Fruit fly (Drosophila melanogaster) Kc167 (cell line): Measurements from ENCODE around the gene CG11398.

Source experiments
- Myc ChIP-seq: fragments of >200 bp; optimal IDR thresholded peaks from 2 replicates; lab custom pipeline; 2017; ENCODE audit warnings: missing external identifiers
- Sin3A ChIP-seq: fragments of >200 bp; optimal IDR thresholded peaks from 2 replicates; lab custom pipeline; 2018; ENCODE audit warnings: missing external identifiers
- h ChIP-seq: fragments of >200 bp; optimal IDR thresholded peaks from 3 replicates; lab custom pipeline; 2018; ENCODE audit warnings: missing external identifiers
- insv ChIP-seq: fragments of >200 bp; optimal IDR thresholded peaks from 3 replicates; lab custom pipeline; 2018; ENCODE audit warnings: missing external identifiers
- psq ChIP-seq: fragments of >200 bp; optimal IDR thresholded peaks from 2 replicates; lab custom pipeline; 2017; ENCODE audit warnings: missing external identifiers
- ttk ChIP-seq: sonication (Bioruptor generic); optimal IDR thresholded peaks from 2 replicates; lab custom pipeline; 2017; ENCODE audit warnings: missing external identifiers

Gene CG11398

DNA sequence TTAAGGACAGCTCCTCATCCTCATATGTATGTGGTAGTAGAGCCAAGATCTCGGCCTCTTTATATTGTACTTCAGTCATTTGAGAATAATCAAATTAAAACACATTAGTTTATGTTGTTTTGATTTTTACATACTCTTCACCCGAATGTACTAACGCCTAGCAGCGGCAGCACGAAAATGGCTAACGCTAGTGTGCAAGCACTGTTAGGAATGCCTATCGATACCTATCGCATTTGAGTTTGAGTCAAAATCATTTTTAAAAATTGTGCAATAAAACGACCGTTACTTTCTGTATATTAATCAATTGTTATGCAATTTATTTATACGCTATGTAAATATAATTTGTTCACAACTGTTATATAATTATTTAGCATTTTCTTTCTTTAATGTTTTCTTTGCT is at the start of gene CG11398:
Gene CG11398, minus strand, starts transcription at position 157 of the 400 bp plus-strand sequence.
- TF ChIP-seq h (lab: Kevin White, UChicago) (no peak), ttk (lab: Kevin White, UChicago) (no peak), Sin3A (lab: Kevin White, UChicago) (no peak), insv (lab: Kevin White, UChicago) (no peak), psq (no peak), Myc (lab: Kevin White, UChicago) (no peak)

dm6 chrX:1264547-1264946 is 49.6 kb upstream of the CG11398 start:
- TF ChIP-seq insv (lab: Kevin White, UChicago) = no peak
- no peak for TF ChIP-seq ttk (lab: Kevin White, UChicago)
- no peak for TF ChIP-seq h (lab: Kevin White, UChicago)
- no peak for TF ChIP-seq psq
- no peak for TF ChIP-seq Sin3A (lab: Kevin White, UChicago)
- no peak for TF ChIP-seq Myc (lab: Kevin White, UChicago)

DNA sequence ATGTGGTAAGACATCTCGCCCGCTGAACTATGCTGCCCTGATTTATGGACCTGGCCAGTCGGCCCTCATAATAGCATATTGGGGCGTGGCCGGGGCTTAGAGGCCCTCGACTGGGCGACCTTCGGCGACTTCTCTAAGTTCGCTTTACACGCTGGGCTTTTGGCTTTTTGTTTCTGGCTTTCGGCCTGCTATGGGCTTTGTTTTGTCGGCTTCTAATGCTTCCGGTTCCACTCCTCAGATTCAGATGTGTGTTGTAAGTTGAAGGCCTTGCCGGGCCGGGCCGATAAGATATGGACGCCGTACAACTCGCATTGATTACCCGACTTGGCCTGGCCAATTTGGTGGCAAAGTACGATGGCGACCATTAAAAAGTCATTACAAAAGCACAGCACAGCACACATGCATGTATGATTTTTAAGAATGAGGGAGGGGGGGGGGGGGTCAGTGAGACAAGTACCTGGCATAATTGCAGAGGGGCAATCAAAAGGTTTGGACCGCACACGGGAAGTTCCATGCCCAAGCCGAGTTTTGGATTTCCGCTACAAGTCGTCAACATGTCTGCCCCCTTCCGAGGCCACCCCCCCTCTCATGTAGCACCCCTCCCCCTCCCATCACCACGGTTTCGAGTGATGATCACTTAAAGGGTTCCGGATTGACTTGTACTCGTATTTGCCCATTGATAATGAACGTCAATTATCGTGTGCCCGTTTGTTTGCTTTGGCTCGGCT is 47.7 kb upstream of the CG11398 start:
- no peak for TF ChIP-seq Sin3A (lab: Kevin White, UChicago)
- no peak for TF ChIP-seq insv (lab: Kevin White, UChicago)
- no peak for TF ChIP-seq Myc (lab: Kevin White, UChicago)
- TF ChIP-seq h (lab: Kevin White, UChicago) = no peak
- TF ChIP-seq ttk (lab: Kevin White, UChicago) = no peak
- TF ChIP-seq psq = no peak

dm6 chrX:1260327-1260726 is 45.4 kb upstream of the CG11398 start:
- no peak for TF ChIP-seq Sin3A (lab: Kevin White, UChicago)
- no peak for TF ChIP-seq h (lab: Kevin White, UChicago)
- TF ChIP-seq ttk (lab: Kevin White, UChicago) = no peak
- TF ChIP-seq psq = no peak
- no peak for TF ChIP-seq Myc (lab: Kevin White, UChicago)
- TF ChIP-seq insv (lab: Kevin White, UChicago) = no peak

dm6 chrX:1256742-1257441 is 41.9 kb upstream of the CG11398 start:
- TF ChIP-seq psq = no peak
- TF ChIP-seq ttk (lab: Kevin White, UChicago) = no peak
- TF ChIP-seq Sin3A (lab: Kevin White, UChicago) = no peak
- TF ChIP-seq insv (lab: Kevin White, UChicago) = no peak
- TF ChIP-seq h (lab: Kevin White, UChicago) = no peak
- no peak for TF ChIP-seq Myc (lab: Kevin White, UChicago)

DNA sequence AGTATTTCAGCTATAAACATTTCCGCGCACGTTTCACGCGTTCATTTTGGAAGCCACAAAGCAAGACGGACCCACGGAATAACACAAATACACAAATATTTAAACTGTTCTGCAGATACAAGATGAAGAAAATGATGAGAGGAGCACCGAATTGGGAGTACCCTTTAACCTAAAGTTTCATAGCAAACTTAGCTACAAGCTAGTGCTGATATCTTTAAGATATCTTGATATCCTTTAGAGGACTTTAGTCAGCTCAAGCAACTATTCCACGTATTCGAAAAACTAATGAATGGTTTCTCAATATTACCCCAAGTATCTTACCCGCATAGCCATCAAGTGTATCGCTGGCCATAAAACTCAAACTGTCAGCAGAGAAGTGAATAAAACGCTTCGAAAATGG is 41.2 kb upstream of the CG11398 start:
- TF ChIP-seq h (lab: Kevin White, UChicago) (no peak), insv (lab: Kevin White, UChicago) (no peak), Myc (lab: Kevin White, UChicago) (no peak), Sin3A (lab: Kevin White, UChicago) (no peak), psq (no peak)

DNA sequence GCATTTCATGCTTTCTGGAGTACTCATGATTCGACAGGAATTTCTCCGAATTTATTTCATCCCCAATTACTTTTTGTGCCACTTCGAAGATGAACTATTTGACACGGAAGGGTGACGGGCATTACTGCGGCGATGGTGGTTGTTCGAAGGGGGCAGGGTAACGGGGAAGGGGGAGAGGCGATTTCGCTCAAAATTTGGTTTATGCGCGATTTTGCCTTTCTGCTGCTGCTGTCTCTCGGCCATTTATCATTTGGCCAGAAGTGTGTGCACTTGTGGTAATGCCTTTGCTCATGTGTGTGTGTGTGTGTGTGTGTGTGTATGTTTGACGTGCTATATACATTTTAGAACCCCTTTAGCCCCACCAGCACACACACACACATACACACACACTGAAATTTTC is 38.0 kb upstream of the CG11398 start:
- TF ChIP-seq Sin3A (lab: Kevin White, UChicago) (no peak), Myc (lab: Kevin White, UChicago) (no peak), psq (no peak), insv (lab: Kevin White, UChicago) (no peak), h (lab: Kevin White, UChicago) (no peak), ttk (lab: Kevin White, UChicago) (no peak)

dm6 chrX:1250104-1250503 is 35.1 kb upstream of the CG11398 start:
- no peak for TF ChIP-seq Myc (lab: Kevin White, UChicago)
- no peak for TF ChIP-seq psq

- TF ChIP-seq Myc (lab: Kevin White, UChicago) (no peak), insv (lab: Kevin White, UChicago) (no peak)
Measured at dm6 chrX:1249612-1250011, 34.7 kb upstream of the CG11398 start.

DNA sequence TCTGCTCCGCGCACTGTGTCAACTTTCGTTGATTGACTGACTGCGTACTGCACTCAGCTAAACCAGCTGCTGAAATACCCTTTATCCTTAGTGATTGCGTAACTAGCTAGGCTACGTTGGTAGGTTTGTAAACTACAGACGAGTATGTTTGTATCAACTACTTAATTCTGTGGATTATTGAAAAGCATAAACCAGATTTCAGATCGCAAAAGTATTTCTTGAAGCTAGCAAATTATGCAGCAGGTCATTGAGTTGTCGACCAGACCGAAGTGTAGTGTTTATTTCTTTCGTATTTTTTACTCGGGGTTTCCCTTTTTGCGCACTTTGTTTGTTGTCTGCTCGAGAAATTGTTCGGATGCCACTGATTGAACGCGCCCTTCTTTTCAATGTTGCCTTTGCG is 33.8 kb upstream of the CG11398 start:
- TF ChIP-seq ttk (lab: Kevin White, UChicago) = no peak
- no peak for TF ChIP-seq psq
- no peak for TF ChIP-seq Myc (lab: Kevin White, UChicago)
- TF ChIP-seq insv (lab: Kevin White, UChicago) = no peak
- TF ChIP-seq Sin3A (lab: Kevin White, UChicago) = no peak
- no peak for TF ChIP-seq h (lab: Kevin White, UChicago)

DNA sequence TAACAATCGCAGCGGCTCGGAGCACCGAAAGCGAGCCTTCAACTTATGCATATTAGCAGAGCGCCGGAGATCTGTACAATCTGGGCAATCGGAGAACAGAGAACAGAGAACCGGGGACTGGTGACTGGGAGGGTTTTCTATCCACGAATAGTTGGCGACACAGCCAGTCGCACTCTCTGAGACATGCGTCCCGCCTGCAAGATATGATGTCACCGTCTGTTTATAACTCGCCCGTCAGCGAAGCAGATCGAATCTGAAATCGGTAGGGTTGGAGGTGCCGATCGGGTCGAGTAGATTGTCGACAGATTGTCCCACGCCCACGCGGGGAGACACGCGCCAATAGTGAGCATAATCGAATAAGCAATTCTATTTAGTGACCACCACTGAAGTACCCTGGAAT is 27.1 kb upstream of the CG11398 start:
- TF ChIP-seq psq (no peak), Sin3A (lab: Kevin White, UChicago) (no peak), ttk (lab: Kevin White, UChicago) (no peak)

DNA sequence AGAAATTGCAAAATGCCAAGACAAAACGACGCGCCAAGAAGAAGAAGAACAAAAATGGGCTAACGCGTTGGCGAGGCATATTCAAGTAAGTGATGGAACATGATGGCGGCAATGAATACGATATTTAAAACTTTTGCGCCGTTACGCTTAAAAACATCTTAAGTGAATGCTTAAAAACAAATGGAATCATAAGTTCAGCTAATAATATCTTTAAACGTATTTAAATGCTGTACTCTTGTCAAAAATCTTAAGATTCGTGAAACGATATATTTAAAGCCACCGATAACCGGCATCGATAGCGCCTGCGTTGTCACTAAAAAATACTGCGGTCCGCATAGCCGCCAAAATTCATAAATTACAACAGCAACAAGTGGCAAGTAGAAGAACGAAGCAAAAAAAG is 24.9 kb upstream of the CG11398 start, which contains the start of gene CG11403:
Gene CG11403, minus strand, starts transcription at position 53 of the 400 bp plus-strand sequence.
- TF ChIP-seq h (lab: Kevin White, UChicago) = no peak
- TF ChIP-seq Sin3A (lab: Kevin White, UChicago) = no peak
- TF ChIP-seq ttk (lab: Kevin White, UChicago) = no peak
- TF ChIP-seq insv (lab: Kevin White, UChicago) = no peak
- no peak for TF ChIP-seq Myc (lab: Kevin White, UChicago)
- TF ChIP-seq psq = no peak
